Fruit fly (Drosophila melanogaster): ENCODE results near the gene glo.

Gene glo

dm6 chr3R:11773999-11774397 is 45.2 kb downstream of the glo start:
- TF ChIP-seq sob (GFP tag; IDR thresholded peaks at IDR 0.05) (no peak), CG13894 (tag; optimal IDR thresholded peaks at IDR 0.05) (peak; percentile 77), CG14860 (GFP tag; IDR thresholded peaks at IDR 0.05; ENCODE audit: partially characterized antibody) (no peak), Max (GFP tag; optimal IDR thresholded peaks at IDR 0.05) (no peak), repo (GFP tag; optimal IDR thresholded peaks at IDR 0.05) (no peak), BtbVII (GFP tag; optimal IDR thresholded peaks at IDR 0.05) (peak; percentile 58), CG11456 (GFP tag; IDR thresholded peaks at IDR 0.05) (no peak), CG17912 (GFP tag; optimal IDR thresholded peaks at IDR 0.05) (no peak), az2 (GFP tag; optimal IDR thresholded peaks at IDR 0.05) (peak; percentile 62), Bgb (GFP tag; IDR thresholded peaks at IDR 0.05; ENCODE audit: partially characterized antibody) (no peak), CG33557 (GFP tag; optimal IDR thresholded peaks at IDR 0.05) (peak; percentile 75), Gsc (GFP tag; IDR thresholded peaks at IDR 0.05) (no peak), seq (GFP tag; IDR thresholded peaks at IDR 0.05) (no peak), CG10979 (tag; optimal IDR thresholded peaks at IDR 0.05) (peak; percentile 86), Hr51 (GFP tag; optimal IDR thresholded peaks at IDR 0.05) (peak in 1 of 2 experiments; percentile 82), Neu2 (GFP tag; optimal IDR thresholded peaks at IDR 0.05; ENCODE audit: borderline replicate concordance) (no peak), CG14710 (tag; optimal IDR thresholded peaks at IDR 0.05) (peak; percentile 83), bab2 (GFP tag; optimal IDR thresholded peaks at IDR 0.05) (peak; percentile 38), Six4 (GFP tag; optimal IDR thresholded peaks at IDR 0.05) (peak; percentile 48), CG8359 (GFP tag; optimal IDR thresholded peaks at IDR 0.05; ENCODE audit: borderline replicate concordance) (peak; percentile 32), fd102C (GFP tag; optimal IDR thresholded peaks at IDR 0.05) (no peak), CG6175 (GFP tag; IDR thresholded peaks at IDR 0.05) (no peak), ato (GFP tag; IDR thresholded peaks at IDR 0.05; ENCODE audit: partially characterized antibody) (no peak), sug (tag; optimal IDR thresholded peaks at IDR 0.05) (peak; percentile 73), CG11398 (GFP tag; optimal IDR thresholded peaks at IDR 0.05) (no peak), Dfd (GFP tag; optimal IDR thresholded peaks at IDR 0.05) (no peak), crc (GFP tag; optimal IDR thresholded peaks at IDR 0.05) (no peak), kni (GFP tag; optimal IDR thresholded peaks at IDR 0.05) (no peak), chm (GFP tag; IDR thresholded peaks at IDR 0.05) (no peak), kay (GFP tag; optimal IDR thresholded peaks at IDR 0.05) (peak; percentile 1), Rx (GFP tag; IDR thresholded peaks at IDR 0.05) (no peak), pum (GFP tag; optimal IDR thresholded peaks at IDR 0.05) (peak; percentile 27), CG7271 (tag; optimal IDR thresholded peaks at IDR 0.05) (no peak), nerfin-2 (GFP tag; IDR thresholded peaks at IDR 0.05; ENCODE audit: partially characterized antibody) (no peak), CG16863 (GFP tag; optimal IDR thresholded peaks at IDR 0.05) (no peak), psq (GFP tag; optimal IDR thresholded peaks at IDR 0.05) (peak; percentile 49), CG2202 (tag; optimal IDR thresholded peaks at IDR 0.05) (peak; percentile 20), unpg (GFP tag; optimal IDR thresholded peaks at IDR 0.05) (peak; percentile 82), Rfx (GFP tag; IDR thresholded peaks at IDR 0.05) (peak; percentile 33; the same call in 1 of the 2 replicates), CG3407 (GFP tag; optimal IDR thresholded peaks at IDR 0.05) (peak; percentile 37), CG15601 (tag; optimal IDR thresholded peaks at IDR 0.05) (peak; percentile 75), run (tag; optimal IDR thresholded peaks at IDR 0.05) (peak; percentile 61), Fer2 (tag; optimal IDR thresholded peaks at IDR 0.05) (peak; percentile 59), CG11093 (GFP tag; IDR thresholded peaks at IDR 0.05) (no peak), lilli (GFP tag; optimal IDR thresholded peaks at IDR 0.05) (peak; percentile 44), CG2129 (GFP tag; IDR thresholded peaks at IDR 0.05; ENCODE audit: partially characterized antibody) (no peak), grau (tag; optimal IDR thresholded peaks at IDR 0.05) (peak; percentile 86), CG4617 (GFP tag; optimal IDR thresholded peaks at IDR 0.05; ENCODE audit: borderline replicate concordance) (peak; percentile 21), pros (GFP tag; optimal IDR thresholded peaks at IDR 0.05) (no peak), CG9609 (GFP tag; optimal IDR thresholded peaks at IDR 0.05) (no peak)
